Worm (Caenorhabditis elegans) whole organism, midembryonic: ENCODE data around the gene C29F9.5.

Experiments
- T22C8.4 ChIP-seq: fragments of 200-800 bp; sonication (Bioruptor generic); IDR thresholded peaks from 2 replicates; pipeline ENCODE4 v1.3.6; 2022; ENCODE audit warnings: missing genetic modification characterization, missing compliant biosample characterization
- cog-1 ChIP-seq: sonication (generic microtip); optimal IDR thresholded peaks from 2 replicates; lab custom pipeline; 2016; ENCODE audit warnings: missing genetic modification characterization, missing compliant biosample characterization
- flt-1 ChIP-seq: fragments of 200-800 bp; sonication (Bioruptor generic); IDR thresholded peaks from 2 replicates; pipeline ENCODE4 v1.3.6; 2022; ENCODE audit warnings: missing genetic modification characterization, missing compliant biosample characterization
- klf-2 ChIP-seq: fragments of 200-800 bp; sonication (Bioruptor generic); conservative IDR thresholded peaks from 2 replicates; pipeline ENCODE4 v1.3.6; 2022; ENCODE audit warnings: missing genetic modification reagents, missing genetic modification characterization, missing compliant biosample characterization
- med-1 ChIP-seq: sonication (generic microtip); optimal IDR thresholded peaks from 2 replicates; lab custom pipeline; 2017; ENCODE audit warnings: missing genetic modification characterization, mild to moderate bottlenecking, missing compliant biosample characterization, antibody characterized with exemption, missing genetic modification reagents; ENCODE audit not compliant: insufficient read depth
- ref-1 ChIP-seq: fragments of 200-800 bp; sonication (Bioruptor generic); conservative IDR thresholded peaks from 2 replicates; pipeline ENCODE4 v1.3.6; 2022; ENCODE audit warnings: missing genetic modification reagents, missing genetic modification characterization, missing compliant biosample characterization
- tab-1 ChIP-seq: fragments of 200-800 bp; sonication (Bioruptor generic); IDR thresholded peaks from 2 replicates; pipeline ENCODE4 v1.3.6; 2022; ENCODE audit warnings: missing genetic modification characterization, missing compliant biosample characterization
- ztf-23 ChIP-seq: fragments of 200-800 bp; sonication (Bioruptor generic); IDR thresholded peaks from 2 replicates; pipeline ENCODE4 v1.3.6; 2022; ENCODE audit warnings: missing genetic modification reagents, missing genetic modification characterization, missing compliant biosample characterization
- ztf-29 ChIP-seq: fragments of 200-800 bp; sonication (Bioruptor generic); IDR thresholded peaks from 2 replicates; pipeline ENCODE4 v1.3.6; 2022; ENCODE audit warnings: missing genetic modification reagents, missing genetic modification characterization, missing compliant biosample characterization

The C29F9.5 gene

ce11 chrIII:154168-154567 is 36.9 kb downstream of the C29F9.5 start:
- no peak for TF ChIP-seq ref-1 (GFP tag; lab: Robert Waterston, UW)
- TF ChIP-seq klf-2 (GFP tag; lab: Robert Waterston, UW): no peak
- no peak for TF ChIP-seq tab-1 (GFP tag; lab: Robert Waterston, UW)
- TF ChIP-seq ztf-29 (GFP tag; lab: Robert Waterston, UW): no peak
- TF ChIP-seq ztf-23: no peak
- TF ChIP-seq T22C8.4: no peak
- no peak for TF ChIP-seq flt-1 (GFP tag; lab: Robert Waterston, UW)
- no peak for TF ChIP-seq med-1
- TF ChIP-seq cog-1 (tag; lab: Kevin White, UChicago): no peak

- TF ChIP-seq ztf-23 (no peak), tab-1 (GFP tag; lab: Robert Waterston, UW) (no peak), med-1 (no peak), ref-1 (GFP tag; lab: Robert Waterston, UW) (no peak), cog-1 (tag; lab: Kevin White, UChicago) (no peak), flt-1 (GFP tag; lab: Robert Waterston, UW) (no peak), T22C8.4 (no peak), ztf-29 (GFP tag; lab: Robert Waterston, UW) (no peak), klf-2 (GFP tag; lab: Robert Waterston, UW) (no peak)
Observed at ce11 chrIII:156645-157044, 39.3 kb downstream of the C29F9.5 start, which contains the start of the genes zig-13 and ver-1. Gene zig-13, minus strand, starts transcription at chrIII:156745. Gene ver-1, plus strand, starts transcription at chrIII:156824.

DNA sequence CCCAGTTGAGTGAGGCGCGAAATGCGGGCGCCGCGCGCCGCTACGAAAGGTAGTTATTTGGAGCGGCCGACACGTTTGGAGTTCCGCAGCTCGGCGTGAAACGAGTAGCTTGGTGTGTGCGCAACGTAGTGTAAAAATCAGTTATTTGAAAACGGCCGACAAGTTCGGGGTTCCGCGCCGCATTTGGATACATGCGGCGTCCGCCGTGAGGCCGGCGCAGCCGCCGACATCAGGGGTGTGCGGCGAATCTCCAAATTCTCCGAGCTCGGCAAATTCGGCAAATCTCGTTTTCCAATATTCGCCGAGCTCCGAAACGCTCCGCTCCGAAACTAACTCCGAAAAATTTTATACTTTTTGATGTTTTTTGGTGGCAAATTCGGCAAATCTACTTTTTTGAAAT is 40.7 kb downstream of the C29F9.5 start:
- TF ChIP-seq T22C8.4 (no peak), flt-1 (GFP tag; lab: Robert Waterston, UW) (no peak), ref-1 (GFP tag; lab: Robert Waterston, UW) (no peak), med-1 (no peak), cog-1 (tag; lab: Kevin White, UChicago) (no peak), klf-2 (GFP tag; lab: Robert Waterston, UW) (no peak), tab-1 (GFP tag; lab: Robert Waterston, UW) (no peak), ztf-23 (no peak), ztf-29 (GFP tag; lab: Robert Waterston, UW) (no peak)

- no peak for TF ChIP-seq tab-1 (GFP tag; lab: Robert Waterston, UW)
- no peak for TF ChIP-seq T22C8.4
- no peak for TF ChIP-seq cog-1 (tag; lab: Kevin White, UChicago)
Observed at ce11 chrIII:159149-159548, 41.8 kb downstream of the C29F9.5 start.

ce11 chrIII:159665-160064 is 42.4 kb downstream of the C29F9.5 start:
- TF ChIP-seq ztf-23 (no peak), T22C8.4 (no peak), ref-1 (GFP tag; lab: Robert Waterston, UW) (no peak), tab-1 (GFP tag; lab: Robert Waterston, UW) (no peak), cog-1 (tag; lab: Kevin White, UChicago) (no peak), flt-1 (GFP tag; lab: Robert Waterston, UW) (no peak), med-1 (no peak), ztf-29 (GFP tag; lab: Robert Waterston, UW) (no peak), klf-2 (GFP tag; lab: Robert Waterston, UW) (no peak)

ce11 chrIII:164775-165174 is 47.5 kb downstream of the C29F9.5 start, which contains the start of gene F40G9.8:
Gene F40G9.8, minus strand, starts transcription at chrIII:164875.
- TF ChIP-seq ztf-23: no peak
- no peak for TF ChIP-seq cog-1 (tag; lab: Kevin White, UChicago)
- TF ChIP-seq flt-1 (GFP tag; lab: Robert Waterston, UW): no peak
- TF ChIP-seq ref-1 (GFP tag; lab: Robert Waterston, UW): no peak
- TF ChIP-seq med-1: no peak
- TF ChIP-seq klf-2 (GFP tag; lab: Robert Waterston, UW): no peak
- no peak for TF ChIP-seq tab-1 (GFP tag; lab: Robert Waterston, UW)
- no peak for TF ChIP-seq T22C8.4
- TF ChIP-seq ztf-29 (GFP tag; lab: Robert Waterston, UW): no peak

- no peak for TF ChIP-seq ztf-23
- no peak for TF ChIP-seq ref-1 (GFP tag; lab: Robert Waterston, UW)
- TF ChIP-seq klf-2 (GFP tag; lab: Robert Waterston, UW): no peak
- no peak for TF ChIP-seq ztf-29 (GFP tag; lab: Robert Waterston, UW)
- no peak for TF ChIP-seq T22C8.4
- TF ChIP-seq cog-1 (tag; lab: Kevin White, UChicago): no peak
- TF ChIP-seq flt-1 (GFP tag; lab: Robert Waterston, UW): no peak
- no peak for TF ChIP-seq med-1
- TF ChIP-seq tab-1 (GFP tag; lab: Robert Waterston, UW): no peak
Observed at ce11 chrIII:165390-165789, 48.1 kb downstream of the C29F9.5 start, which contains the start of gene F40G9.7. Gene F40G9.7, plus strand, starts transcription at chrIII:165690.
